Fruit fly (Drosophila melanogaster): Measurements from ENCODE around the gene gzl.
A peak's percentile ranks its signal among the peaks of the same experiment; 100 is the strongest.

Gene gzl

DNA sequence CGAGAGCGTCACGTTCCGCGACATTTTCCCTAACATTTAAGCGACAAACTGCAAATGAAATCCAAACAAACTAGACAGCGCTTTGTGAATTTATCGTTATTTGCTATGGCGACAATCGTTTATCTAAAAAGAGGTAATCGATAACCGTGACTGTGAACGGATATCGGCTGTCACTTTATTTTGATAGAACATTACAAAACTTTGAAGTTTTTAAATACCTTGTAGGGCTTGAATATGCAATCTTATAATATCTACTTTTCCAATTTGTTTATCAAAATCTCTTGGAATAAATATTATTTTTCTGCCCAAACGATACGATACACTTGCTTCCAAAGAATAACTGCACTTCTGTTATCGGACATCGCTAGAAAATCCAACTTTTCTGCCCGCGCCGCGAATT is 2.6 kb upstream of the gzl start, which contains the start of the genes CG1024 and TfIIFalpha (continued):
- no peak for TF ChIP-seq CG15073 (GFP tag; optimal IDR thresholded peaks at IDR 0.05)
- no peak for TF ChIP-seq Mes4 (GFP tag; optimal IDR thresholded peaks at IDR 0.05)
- TF ChIP-seq CG7786 (GFP tag; optimal IDR thresholded peaks at IDR 0.05) = no peak
- no peak for TF ChIP-seq CG4820 (GFP tag; optimal IDR thresholded peaks at IDR 0.05)
- TF ChIP-seq CG12744 (GFP tag; optimal IDR thresholded peaks at IDR 0.05) = no peak
- TF ChIP-seq Pdp1 (GFP tag; optimal IDR thresholded peaks at IDR 0.05) = no peak
- TF ChIP-seq tin (GFP tag; optimal IDR thresholded peaks at IDR 0.05) = no peak
- no peak for TF ChIP-seq Atf3 (GFP tag; optimal IDR thresholded peaks at IDR 0.05)
- no peak for TF ChIP-seq jigr1 (GFP tag; IDR thresholded peaks at IDR 0.05)
- no peak for TF ChIP-seq bowl (GFP tag; IDR thresholded peaks at IDR 0.05)
- TF ChIP-seq CG17912 (GFP tag; optimal IDR thresholded peaks at IDR 0.05) = no peak
- TF ChIP-seq sr (GFP tag; IDR thresholded peaks at IDR 0.05) = no peak
- TF ChIP-seq br (optimal IDR thresholded peaks at IDR 0.05) = no peak
- no peak for TF ChIP-seq Bteb2 (GFP tag; optimal IDR thresholded peaks at IDR 0.05)
- no peak for TF ChIP-seq mirr (GFP tag; optimal IDR thresholded peaks at IDR 0.05)
- TF ChIP-seq ato (GFP tag; IDR thresholded peaks at IDR 0.05; ENCODE audit: partially characterized antibody) = peak; percentile 88
- no peak for TF ChIP-seq zfh2 (GFP tag; optimal IDR thresholded peaks at IDR 0.05)
- no peak for TF ChIP-seq her (GFP tag; optimal IDR thresholded peaks at IDR 0.05)
- TF ChIP-seq fd3F (GFP tag; optimal IDR thresholded peaks at IDR 0.05) = no peak
- no peak for TF ChIP-seq NC2β (GFP tag; optimal IDR thresholded peaks at IDR 0.05)
- no peak for TF ChIP-seq pb (GFP tag; optimal IDR thresholded peaks at IDR 0.05)
- TF ChIP-seq lmd (GFP tag; IDR thresholded peaks at IDR 0.05) = no peak
- TF ChIP-seq CG18619 (GFP tag; optimal IDR thresholded peaks at IDR 0.05) = no peak
- TF ChIP-seq CG1792 (GFP tag; optimal IDR thresholded peaks at IDR 0.05) = no peak
- TF ChIP-seq ase (GFP tag; IDR thresholded peaks at IDR 0.05) = no peak
- TF ChIP-seq CG13123 (GFP tag; optimal IDR thresholded peaks at IDR 0.05) = no peak
- no peak for TF ChIP-seq gro (GFP tag; optimal IDR thresholded peaks at IDR 0.05)
- peak; percentile 78; the same call in 2 of the 4 replicates for TF ChIP-seq chinmo (GFP tag; IDR thresholded peaks at IDR 0.05; ENCODE audit: partially characterized antibody)
- TF ChIP-seq oc (tag; optimal IDR thresholded peaks at IDR 0.05) = no peak
- TF ChIP-seq jumu (GFP tag; optimal IDR thresholded peaks at IDR 0.05) = no peak
- TF ChIP-seq CG6254 (GFP tag; optimal IDR thresholded peaks at IDR 0.05) = no peak
- no peak for TF ChIP-seq CG9609 (GFP tag; optimal IDR thresholded peaks at IDR 0.05)
- no peak for TF ChIP-seq CG10565 (GFP tag; optimal IDR thresholded peaks at IDR 0.05)
- no peak for TF ChIP-seq CG3065 (GFP tag; optimal IDR thresholded peaks at IDR 0.05)
- no peak for TF ChIP-seq CG12769 (tag; optimal IDR thresholded peaks at IDR 0.05)
- TF ChIP-seq D (optimal IDR thresholded peaks at IDR 0.05) = no peak
- no peak for TF ChIP-seq D (GFP tag; optimal IDR thresholded peaks at IDR 0.05)
- TF ChIP-seq pros (GFP tag; optimal IDR thresholded peaks at IDR 0.05) = no peak
- no peak for TF ChIP-seq ttk (GFP tag; IDR thresholded peaks at IDR 0.05)
- TF ChIP-seq CG8944 (GFP tag; optimal IDR thresholded peaks at IDR 0.05) = no peak
- no peak for TF ChIP-seq Gsc (GFP tag; IDR thresholded peaks at IDR 0.05)
- TF ChIP-seq CG5953 (GFP tag; IDR thresholded peaks at IDR 0.05) = no peak
- TF ChIP-seq yki (optimal IDR thresholded peaks at IDR 0.05) = no peak
- peak; percentile 84 for TF ChIP-seq inv (GFP tag; IDR thresholded peaks at IDR 0.05; ENCODE audit: partially characterized antibody)
- peak; percentile 82 for TF ChIP-seq sens (GFP tag)
- TF ChIP-seq B-H1 (GFP tag; IDR thresholded peaks at IDR 0.05) = no peak
- no peak for TF ChIP-seq slbo (GFP tag; IDR thresholded peaks at IDR 0.05)
- TF ChIP-seq CG15479 (GFP tag; optimal IDR thresholded peaks at IDR 0.05) = no peak
- no peak for TF ChIP-seq Hmr (GFP tag; optimal IDR thresholded peaks at IDR 0.05)
- TF ChIP-seq knrl (GFP tag; IDR thresholded peaks at IDR 0.05; ENCODE audit: partially characterized antibody) = peak; percentile 81
- no peak for TF ChIP-seq CG17328 (GFP tag; IDR thresholded peaks at IDR 0.05)
- no peak for TF ChIP-seq CG31388 (GFP tag; optimal IDR thresholded peaks at IDR 0.05)
- peak; percentile 73 for TF ChIP-seq CG31441 (GFP tag; IDR thresholded peaks at IDR 0.05)
- TF ChIP-seq Rx (GFP tag; IDR thresholded peaks at IDR 0.05) = no peak
